Worm (Caenorhabditis elegans) whole organism, young adult: ENCODE results near the gene M163.11.

Experiments used
- B0019.2 ChIP-seq: fragments of 200-800 bp; sonication (Bioruptor generic); conservative IDR thresholded peaks from 2 replicates; pipeline ENCODE4 v1.3.6; 2022; ENCODE audit warnings: missing genetic modification reagents, missing genetic modification characterization, missing compliant biosample characterization
- C17E4.6 ChIP-seq: fragments of 200-800 bp; sonication (Bioruptor generic); IDR thresholded peaks from 2 replicates; pipeline ENCODE4 v1.3.6; 2022; ENCODE audit warnings: missing genetic modification reagents, missing genetic modification characterization, missing compliant biosample characterization
- D2030.7 ChIP-seq: fragments of 200-800 bp; sonication (Bioruptor generic); IDR thresholded peaks from 2 replicates; pipeline ENCODE4 v1.3.6; 2022; ENCODE audit warnings: missing genetic modification reagents, missing genetic modification characterization, missing compliant biosample characterization
- F10E7.11 ChIP-seq: sonication (generic microtip); optimal IDR thresholded peaks from 2 replicates; lab custom pipeline; 2017; ENCODE audit warnings: mild to moderate bottlenecking, missing genetic modification characterization, moderate library complexity, missing compliant biosample characterization
- F22D6.2 ChIP-seq: sonication (generic microtip); optimal IDR thresholded peaks from 2 replicates; lab custom pipeline; 2016; ENCODE audit warnings: mild to moderate bottlenecking, missing genetic modification characterization, missing compliant biosample characterization
- F23B12.7 ChIP-seq: sonication (generic microtip); optimal IDR thresholded peaks from 2 replicates; lab custom pipeline; 2017; ENCODE audit warnings: missing genetic modification characterization, mild to moderate bottlenecking, missing compliant biosample characterization, antibody characterized with exemption, moderate library complexity; ENCODE audit not compliant: insufficient read depth
- F33H1.4 ChIP-seq: fragments of 200-800 bp; sonication (Bioruptor generic); IDR thresholded peaks from 2 replicates; pipeline ENCODE4 v1.3.6; 2022; ENCODE audit warnings: missing genetic modification reagents, missing genetic modification characterization, missing compliant biosample characterization
- F49E8.2 ChIP-seq: sonication (generic microtip); optimal IDR thresholded peaks from 3 replicates; lab custom pipeline; 2017; ENCODE audit warnings: missing genetic modification characterization, mild to moderate bottlenecking, missing compliant biosample characterization, antibody characterized with exemption, moderate library complexity; ENCODE audit not compliant: insufficient read depth
- F55B11.4 ChIP-seq: sonication (generic microtip); optimal IDR thresholded peaks from 2 replicates; lab custom pipeline; 2016; ENCODE audit warnings: missing compliant biosample characterization, missing genetic modification characterization, borderline replicate concordance; ENCODE audit not compliant: insufficient read depth
- F57A8.1 ChIP-seq: fragments of 200-800 bp; sonication (Bioruptor generic); optimal IDR thresholded peaks from 2 replicates; lab custom pipeline; 2018; ENCODE audit warnings: mild to moderate bottlenecking, missing genetic modification characterization, moderate library complexity, missing compliant biosample characterization
- T26A5.8 ChIP-seq: sonication (generic microtip); optimal IDR thresholded peaks from 2 replicates; lab custom pipeline; 2016; ENCODE audit warnings: missing genetic modification characterization, missing compliant biosample characterization
- Y56A3A.18 ChIP-seq: fragments of 200-800 bp; sonication (Bioruptor generic); IDR thresholded peaks from 2 replicates; pipeline ENCODE4 v1.3.6; 2022; ENCODE audit warnings: missing genetic modification reagents, missing genetic modification characterization, missing compliant biosample characterization
- ZK185.1 ChIP-seq: sonication (generic microtip); optimal IDR thresholded peaks from 2 replicates; lab custom pipeline; 2016; ENCODE audit warnings: mild to moderate bottlenecking, missing genetic modification characterization, missing compliant biosample characterization; ENCODE audit not compliant: poor library complexity, severe bottlenecking
- ama-1 ChIP-seq, 3 experiments: fragments of 150-350 bp in 1 of 3; sonication (generic microtip) in 2 of 3; optimal IDR thresholded peaks; 2 replicates each; lab custom pipeline; 2014 to 2018; ENCODE audit warnings: missing biosample characterization in 2 of 3, missing genetic modification characterization in 2 of 3, missing genetic modification reagents in 2 of 3
- aptf-2 ChIP-seq: fragments of 200-800 bp; sonication (Bioruptor generic); conservative IDR thresholded peaks from 2 replicates; pipeline ENCODE4 v1.3.6; 2022; ENCODE audit warnings: missing genetic modification reagents, missing genetic modification characterization, missing compliant biosample characterization
- atf-7 ChIP-seq: sonication (generic microtip); optimal IDR thresholded peaks from 2 replicates; lab custom pipeline; 2017; ENCODE audit warnings: mild to moderate bottlenecking, missing genetic modification characterization, missing compliant biosample characterization
- attf-3 ChIP-seq: fragments of 200-800 bp; sonication (Bioruptor generic); conservative IDR thresholded peaks from 2 replicates; pipeline ENCODE4 v1.3.6; 2022; ENCODE audit warnings: missing genetic modification reagents, missing genetic modification characterization, missing compliant biosample characterization
- ceh-58 ChIP-seq: fragments of 200-800 bp; sonication (Bioruptor generic); IDR thresholded peaks from 2 replicates; pipeline ENCODE4 v1.3.6; 2022; ENCODE audit warnings: missing genetic modification characterization, missing compliant biosample characterization
- egrh-3 ChIP-seq: fragments of 200-800 bp; sonication (Bioruptor generic); IDR thresholded peaks from 2 replicates; pipeline ENCODE4 v1.3.6; 2022; ENCODE audit warnings: missing genetic modification reagents, missing genetic modification characterization, missing compliant biosample characterization
- hmg-20 ChIP-seq: fragments of 200-800 bp; sonication (Bioruptor generic); IDR thresholded peaks from 2 replicates; pipeline ENCODE4 v1.3.6; 2022; ENCODE audit warnings: missing genetic modification reagents, missing genetic modification characterization, missing compliant biosample characterization
- lag-1 ChIP-seq: fragments of 200-800 bp; sonication (Bioruptor generic); IDR thresholded peaks from 2 replicates; pipeline ENCODE4 v1.3.6; 2022; ENCODE audit warnings: missing genetic modification reagents, missing genetic modification characterization, missing compliant biosample characterization
- let-526 ChIP-seq: fragments of 200-800 bp; sonication (Bioruptor generic); IDR thresholded peaks from 2 replicates; pipeline ENCODE4 v1.3.6; 2022; ENCODE audit warnings: missing genetic modification reagents, missing genetic modification characterization, missing compliant biosample characterization
- let-607 ChIP-seq, 2 experiments: fragments of 200-800 bp in 1 of 2; sonication (Bioruptor generic) in 1 of 2; sonication (generic microtip) in 1 of 2; optimal IDR thresholded peaks; 2 replicates each; lab custom pipeline; 2016 to 2018; ENCODE audit warnings: mild to moderate bottlenecking in 2 of 2, missing compliant biosample characterization in 2 of 2, missing genetic modification characterization in 2 of 2, moderate library complexity in 2 of 2, missing genotype in 1 of 2
- lin-26 ChIP-seq: fragments of 200-800 bp; sonication (Bioruptor generic); IDR thresholded peaks from 2 replicates; pipeline ENCODE4 v1.3.6; 2022; ENCODE audit warnings: missing genetic modification reagents, missing genetic modification characterization, missing compliant biosample characterization
- lin-35 ChIP-seq, 3 experiments: fragments of 150-350 bp in 2 of 3; sonication (generic microtip) in 1 of 3; optimal IDR thresholded peaks; 2 replicates each; lab custom pipeline; 2014 to 2018; ENCODE audit warnings: missing biosample characterization in 3 of 3, missing genetic modification characterization in 3 of 3, missing genetic modification reagents in 3 of 3
- lin-40 ChIP-seq: sonication (generic microtip); optimal IDR thresholded peaks from 2 replicates; lab custom pipeline; 2016; ENCODE audit warnings: missing genetic modification characterization, mild to moderate bottlenecking, missing compliant biosample characterization, missing genotype, missing genetic modification reagents
- mxl-1 ChIP-seq: sonication (generic microtip); optimal IDR thresholded peaks from 2 replicates; lab custom pipeline; 2016; ENCODE audit warnings: missing genetic modification characterization, missing compliant biosample characterization
- nhr-179 ChIP-seq: sonication (generic microtip); optimal IDR thresholded peaks from 2 replicates; lab custom pipeline; 2016; ENCODE audit warnings: mild to moderate bottlenecking, missing genetic modification characterization, missing compliant biosample characterization
- rec-8 ChIP-seq, 2 experiments: sonication (generic microtip); optimal IDR thresholded peaks; 2 replicates each; lab custom pipeline; 2016; ENCODE audit warnings: mild to moderate bottlenecking in 2 of 2, missing genetic modification characterization in 2 of 2, missing genetic modification reagents in 2 of 2, missing genotype in 2 of 2, missing biosample characterization in 1 of 2, missing compliant biosample characterization in 1 of 2, moderate library complexity in 1 of 2
- snpc-1.3 ChIP-seq: sonication (generic microtip); optimal IDR thresholded peaks from 2 replicates; lab custom pipeline; 2017; ENCODE audit warnings: missing genetic modification characterization, mild to moderate bottlenecking, missing compliant biosample characterization, antibody characterized with exemption, moderate library complexity, missing genotype, missing genetic modification reagents; ENCODE audit not compliant: insufficient read depth
- snpc-4 ChIP-seq, 5 experiments: fragments of 150-350 bp in 1 of 5; sonication (generic microtip) in 4 of 5; optimal IDR thresholded peaks; 2 replicates each; lab custom pipeline; 2014 to 2018; ENCODE audit warnings: missing genetic modification characterization in 5 of 5, missing biosample characterization in 3 of 5, antibody characterized with exemption in 2 of 5, mild to moderate bottlenecking in 2 of 5, missing compliant biosample characterization in 2 of 5, missing genotype in 2 of 5, moderate library complexity in 2 of 5, missing genetic modification reagents in 1 of 5
- unc-130 ChIP-seq: sonication (generic microtip); optimal IDR thresholded peaks from 2 replicates; lab custom pipeline; 2016; ENCODE audit warnings: missing genetic modification reagents, missing genetic modification characterization, missing compliant biosample characterization
- xnd-1 ChIP-seq: sonication (generic microtip); optimal IDR thresholded peaks from 2 replicates; lab custom pipeline; 2016; ENCODE audit warnings: missing genotype, missing genetic modification reagents, missing genetic modification characterization, missing compliant biosample characterization
- zfh-2 ChIP-seq: fragments of 200-800 bp; sonication (Bioruptor generic); conservative IDR thresholded peaks from 2 replicates; pipeline ENCODE4 v1.3.6; 2022; ENCODE audit warnings: missing genetic modification reagents, missing genetic modification characterization, missing compliant biosample characterization
- zim-3 ChIP-seq: sonication (generic microtip); optimal IDR thresholded peaks from 2 replicates; lab custom pipeline; 2017; ENCODE audit warnings: mild to moderate bottlenecking, missing genetic modification characterization, moderate library complexity, missing compliant biosample characterization

Gene M163.11

ce11 chrX:14480248-14480647, 1.1 kb downstream of the M163.11 start, which contains the start of gene gfi-3 (continued):
- TF ChIP-seq xnd-1 (no peak), rec-8 (tag; optimal IDR thresholded peaks at IDR 0.05; lab: Kevin White, UChicago) (no peak), F22D6.2 (tag; lab: Kevin White, UChicago) (no peak), F33H1.4 (GFP tag; lab: Robert Waterston, UW) (no peak), snpc-4 (GFP tag; optimal IDR thresholded peaks at IDR 0.05; lab: Kevin White, UChicago) (no peak), snpc-4 (tag; optimal IDR thresholded peaks at IDR 0.05; lab: Kevin White, UChicago) (peak; percentile 67 to 92 (median 89)), ZK185.1 (tag; lab: Kevin White, UChicago) (peak; percentile 65), F57A8.1 (GFP tag; lab: Kevin White, UChicago) (no peak), lin-40 (tag; lab: Kevin White, UChicago) (peak; percentile 84), F23B12.7 (no peak), zim-3 (tag; lab: Kevin White, UChicago) (no peak), lin-35 (GFP tag; optimal IDR thresholded peaks at IDR 0.05; lab: Kevin White, UChicago) (peak in 1 of 3 experiments; percentile 71), aptf-2 (no peak), B0019.2 (GFP tag; lab: Robert Waterston, UW) (no peak), F49E8.2 (tag; lab: Kevin White, UChicago) (no peak), Y56A3A.18 (no peak), hmg-20 (GFP tag; lab: Robert Waterston, UW) (peak; percentile 72), C17E4.6 (GFP tag; lab: Robert Waterston, UW) (no peak), lin-26 (GFP tag; lab: Robert Waterston, UW) (no peak), mxl-1 (tag; lab: Kevin White, UChicago) (no peak), F10E7.11 (tag; lab: Kevin White, UChicago) (no peak), snpc-1.3 (no peak), zfh-2 (GFP tag; lab: Robert Waterston, UW) (peak; percentile 77), lag-1 (GFP tag; lab: Robert Waterston, UW) (no peak), D2030.7 (GFP tag; lab: Robert Waterston, UW) (no peak), nhr-179 (no peak), let-607 (tag; optimal IDR thresholded peaks at IDR 0.05; lab: Kevin White, UChicago) (peak in 1 of 2 experiments; percentile 11), let-526 (GFP tag; lab: Robert Waterston, UW) (no peak)

ce11 chrX:14481637-14482036, 2.5 kb downstream of the M163.11 start:
- TF ChIP-seq ama-1 (optimal IDR thresholded peaks at IDR 0.05; lab: Kevin White, UChicago): no peak
- TF ChIP-seq ama-1 (GFP tag; optimal IDR thresholded peaks at IDR 0.05; lab: Kevin White, UChicago): no peak
- peak; percentile 78 for TF ChIP-seq zfh-2 (GFP tag; lab: Robert Waterston, UW)
- no peak for TF ChIP-seq ceh-58 (GFP tag; lab: Robert Waterston, UW)
- peak; percentile 50; the same call in 1 of the 2 replicates for TF ChIP-seq egrh-3 (GFP tag; lab: Robert Waterston, UW)
- TF ChIP-seq T26A5.8 (tag; lab: Kevin White, UChicago): no peak
- no peak for TF ChIP-seq unc-130 (GFP tag; lab: Kevin White, UChicago)
- no peak for TF ChIP-seq atf-7
- TF ChIP-seq attf-3 (GFP tag; lab: Robert Waterston, UW): no peak
- TF ChIP-seq F55B11.4 (tag; lab: Kevin White, UChicago): no peak
- TF ChIP-seq snpc-4 (GFP tag; optimal IDR thresholded peaks at IDR 0.05; lab: Kevin White, UChicago): no peak
- peak in 3 of 4 experiments; percentile 32 to 88 (median 82) for TF ChIP-seq snpc-4 (tag; optimal IDR thresholded peaks at IDR 0.05; lab: Kevin White, UChicago)
